Worm (Caenorhabditis elegans) whole organism, mixed stage, embryonic: Measurements from ENCODE around the gene dpy-6.

Source experiments
- M03D4.4 ChIP-seq: sonication (generic microtip); optimal IDR thresholded peaks from 2 replicates; lab custom pipeline; 2017; ENCODE audit warnings: mild to moderate bottlenecking, missing genetic modification characterization, missing compliant biosample characterization
- ceh-43 ChIP-seq: fragments of 200-800 bp; sonication (Bioruptor generic); optimal IDR thresholded peaks from 2 replicates; lab custom pipeline; 2018; ENCODE audit warnings: mild to moderate bottlenecking, missing genetic modification characterization, moderate library complexity, missing compliant biosample characterization
- nhr-237 ChIP-seq: fragments of 150-350 bp; optimal IDR thresholded peaks from 2 replicates; lab custom pipeline; 2014; ENCODE audit warnings: missing biosample characterization, missing genetic modification characterization
- pha-4 ChIP-seq: fragments of 150-350 bp; optimal IDR thresholded peaks from 2 replicates; lab custom pipeline; 2018; ENCODE audit warnings: missing biosample characterization, missing genetic modification reagents, missing genetic modification characterization
- unc-39 ChIP-seq: fragments of 150-350 bp; optimal IDR thresholded peaks from 2 replicates; lab custom pipeline; 2014; ENCODE audit warnings: missing biosample characterization, missing genetic modification characterization
- ztf-11 ChIP-seq: fragments of 150-350 bp; optimal IDR thresholded peaks from 2 replicates; lab custom pipeline; 2014; ENCODE audit warnings: missing biosample characterization, missing genetic modification characterization

DNA sequence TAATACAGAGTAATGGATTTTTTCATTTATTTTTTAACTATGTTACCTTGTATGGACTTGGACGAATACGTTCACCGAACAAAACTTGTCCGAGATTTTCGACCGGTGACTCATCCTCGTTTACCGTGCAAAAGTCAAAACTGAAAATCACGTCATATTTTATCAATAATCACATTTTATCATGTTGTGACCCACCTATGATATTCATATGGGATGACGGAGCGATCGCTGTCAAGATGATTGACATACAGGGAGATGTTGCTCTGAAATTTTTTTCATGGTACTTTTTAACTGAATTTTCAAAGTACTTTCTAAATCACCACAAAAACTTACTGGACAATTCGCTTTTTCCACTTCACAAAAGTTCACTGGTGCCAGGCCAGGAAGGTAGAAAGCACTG lies 33.8 kb downstream of the dpy-6 start:
- TF ChIP-seq ztf-11: no peak
- TF ChIP-seq pha-4: no peak
- TF ChIP-seq ceh-43 (GFP tag; lab: Kevin White, UChicago): no peak
- TF ChIP-seq unc-39 (tag; lab: Kevin White, UChicago): no peak
- no peak for TF ChIP-seq nhr-237 (tag; lab: Kevin White, UChicago)
- TF ChIP-seq M03D4.4 (tag; lab: Kevin White, UChicago): no peak
